Fruit fly (Drosophila melanogaster): ENCODE data around the gene CG13248.

- no peak for TF ChIP-seq CG5204 (GFP tag; optimal IDR thresholded peaks at IDR 0.05)
- TF ChIP-seq cnc (optimal IDR thresholded peaks at IDR 0.05) = no peak
- TF ChIP-seq kay (GFP tag; ENCODE audit: borderline replicate concordance) = no peak
- no peak for TF ChIP-seq CG14711 (tag; optimal IDR thresholded peaks at IDR 0.05)
- TF ChIP-seq cic (GFP tag; optimal IDR thresholded peaks at IDR 0.05) = no peak
- no peak for TF ChIP-seq ovo (GFP tag; optimal IDR thresholded peaks at IDR 0.05)
- TF ChIP-seq bab1 (GFP tag; optimal IDR thresholded peaks at IDR 0.05) = no peak
Measured at dm6 chr3L:20442674-20443313, 32.4 kb upstream of the CG13248 start.
